Fruit fly (Drosophila melanogaster): Measurements from ENCODE around the gene CG6462.

Gene CG6462

dm6 chr3L:6036811-6037210, at the start of gene CG6462:
CG6462 (plus strand) TSS chr3L:6037111.
- no peak for TF ChIP-seq CG17801 (GFP tag; optimal IDR thresholded peaks at IDR 0.05; ENCODE audit: partially characterized antibody)

dm6 chr3L:5987637-5988036, 49.3 kb upstream of the CG6462 start:
- no peak for TF ChIP-seq CG17801 (GFP tag; optimal IDR thresholded peaks at IDR 0.05; ENCODE audit: partially characterized antibody)

DNA sequence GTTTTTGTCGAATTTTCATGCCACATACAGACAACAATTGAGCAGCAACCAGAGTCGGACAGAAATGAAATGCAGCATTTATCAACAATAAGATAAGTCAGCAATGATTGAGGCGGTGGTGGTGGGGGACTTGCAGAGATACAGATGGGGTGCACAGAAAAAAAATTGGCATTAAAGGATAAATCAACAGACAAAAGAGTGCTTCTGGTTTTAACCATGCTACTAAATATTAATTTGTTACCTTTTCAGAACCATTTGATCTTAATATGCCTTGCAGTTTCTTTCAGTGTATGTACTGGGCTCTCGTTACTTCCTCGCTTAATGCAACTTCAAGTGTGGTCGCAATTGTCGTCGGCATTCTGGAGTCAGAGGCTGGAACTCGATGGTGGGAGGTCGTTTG, 48.2 kb upstream of the CG6462 start:
- TF ChIP-seq CG17801 (GFP tag; optimal IDR thresholded peaks at IDR 0.05; ENCODE audit: partially characterized antibody) = no peak

DNA sequence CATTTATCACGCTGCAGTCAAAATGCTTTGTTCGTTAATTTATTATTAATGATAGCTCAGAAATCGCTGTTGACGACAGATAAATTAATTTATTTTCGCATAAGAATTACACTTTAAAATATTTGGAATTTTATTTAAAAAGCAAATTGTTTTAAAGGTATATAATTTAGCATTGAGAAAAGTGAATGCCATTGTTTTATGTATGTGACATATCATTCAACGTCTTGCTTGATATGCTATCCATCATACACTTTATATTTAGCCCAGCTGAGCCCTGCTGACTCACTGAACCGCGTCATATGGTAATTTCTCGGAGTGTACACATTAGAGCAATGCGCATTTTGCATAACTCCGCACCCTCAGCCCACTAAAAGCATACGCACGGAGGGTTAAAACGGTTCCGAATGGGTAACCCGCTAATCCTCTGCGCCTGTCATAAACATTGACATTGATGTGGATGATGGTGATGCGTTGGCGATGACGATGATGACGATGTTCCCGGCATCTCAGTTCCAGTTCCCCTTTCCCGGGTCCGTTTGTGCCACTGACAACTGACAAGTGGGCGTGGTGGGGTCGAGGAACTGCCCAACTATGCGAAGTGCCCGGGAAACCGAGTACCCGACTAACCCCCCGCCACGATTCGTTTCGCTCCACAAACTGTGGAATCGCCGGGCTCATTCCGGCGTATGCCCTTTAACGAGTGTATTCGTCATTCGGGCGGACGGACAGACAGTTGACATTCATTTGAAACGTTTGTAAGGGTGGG, 47.3 kb upstream of the CG6462 start:
- no peak for TF ChIP-seq CG17801 (GFP tag; optimal IDR thresholded peaks at IDR 0.05; ENCODE audit: partially characterized antibody)

DNA sequence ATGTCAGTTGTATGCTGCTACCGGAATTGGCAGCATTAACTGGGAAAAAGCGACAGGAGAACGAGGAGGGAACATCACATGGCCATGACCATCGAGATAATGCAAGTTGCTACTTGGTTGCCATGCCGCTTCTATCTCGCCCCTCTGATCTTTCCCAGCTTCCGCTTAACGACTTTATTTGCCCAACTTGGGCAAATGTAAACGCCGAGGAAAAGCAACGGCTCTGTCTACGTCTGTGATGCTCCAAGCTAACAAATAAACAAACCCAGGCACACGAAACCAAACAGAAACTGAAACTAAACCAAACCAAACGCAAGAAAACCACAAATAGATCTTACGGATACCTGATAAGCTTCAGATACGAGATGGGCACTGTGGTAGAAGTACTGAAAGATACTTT, 44.7 kb upstream of the CG6462 start:
- no peak for TF ChIP-seq CG17801 (GFP tag; optimal IDR thresholded peaks at IDR 0.05; ENCODE audit: partially characterized antibody)

DNA sequence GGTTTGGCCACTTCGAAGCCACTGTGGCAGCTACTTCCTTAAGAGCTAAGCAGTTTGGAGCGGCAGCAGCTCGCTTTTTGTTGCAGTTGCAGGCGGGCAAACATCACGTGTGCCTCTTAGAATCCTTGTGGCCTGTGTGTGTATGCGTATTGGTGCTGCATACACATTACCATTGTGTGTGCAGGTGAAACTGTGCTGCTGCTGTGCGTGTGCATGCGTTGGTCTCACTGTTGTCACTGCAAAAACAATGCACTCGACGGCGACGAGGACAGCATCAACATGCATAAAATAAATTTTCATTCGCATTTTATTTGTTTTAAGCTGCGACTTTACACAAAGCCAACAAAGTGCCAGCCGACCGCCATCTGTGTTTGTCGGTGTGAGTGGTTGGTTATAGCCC, 44.0 kb upstream of the CG6462 start:
- no peak for TF ChIP-seq CG17801 (GFP tag; optimal IDR thresholded peaks at IDR 0.05; ENCODE audit: partially characterized antibody)

dm6 chr3L:5993701-5994499, 43.0 kb upstream of the CG6462 start:
- no peak for TF ChIP-seq CG17801 (GFP tag; optimal IDR thresholded peaks at IDR 0.05; ENCODE audit: partially characterized antibody)

DNA sequence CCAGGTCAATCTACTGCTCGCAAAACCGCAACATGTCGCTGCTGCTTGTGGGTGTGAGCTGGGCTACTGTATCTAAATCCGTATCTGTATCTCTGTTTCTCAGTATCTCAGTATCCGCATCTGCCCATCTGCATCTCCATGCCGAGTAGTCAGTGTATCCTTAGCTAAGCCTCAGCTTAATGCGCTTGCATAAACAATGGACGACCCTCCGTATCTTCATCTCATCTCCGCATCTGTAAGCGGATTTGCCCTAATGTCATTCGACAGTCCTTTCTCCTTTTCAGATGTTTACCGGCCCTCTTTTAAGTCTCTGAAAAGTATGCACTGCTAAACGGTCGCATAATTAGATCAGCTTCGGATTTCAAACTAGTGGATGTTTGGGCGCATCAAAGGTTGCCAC, 40.4 kb upstream of the CG6462 start:
- TF ChIP-seq CG17801 (GFP tag; optimal IDR thresholded peaks at IDR 0.05; ENCODE audit: partially characterized antibody) = no peak

DNA sequence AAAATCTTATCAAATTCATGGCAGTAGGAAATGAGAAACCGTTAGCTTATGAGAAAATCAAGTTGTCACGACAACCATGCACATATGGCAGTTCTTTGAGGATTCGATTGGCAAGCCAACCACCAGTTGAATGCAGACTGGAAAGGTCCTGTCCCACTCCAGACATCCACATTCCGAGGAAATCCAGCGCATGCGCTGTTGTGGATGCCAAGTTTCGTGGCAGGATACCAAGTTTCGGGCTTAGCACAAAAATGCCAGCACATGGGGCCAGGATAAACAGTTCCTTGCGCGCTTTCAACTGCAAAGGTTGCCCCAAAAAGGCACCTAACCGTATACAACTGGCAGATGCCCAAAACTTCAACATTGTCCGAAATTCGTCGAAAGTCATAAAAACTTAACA, 40.0 kb upstream of the CG6462 start, which contains the start of gene PVRAP:
Gene PVRAP, plus strand, starts transcription at position 273 of the 400 bp plus-strand sequence.
- TF ChIP-seq CG17801 (GFP tag; optimal IDR thresholded peaks at IDR 0.05; ENCODE audit: partially characterized antibody) = no peak

DNA sequence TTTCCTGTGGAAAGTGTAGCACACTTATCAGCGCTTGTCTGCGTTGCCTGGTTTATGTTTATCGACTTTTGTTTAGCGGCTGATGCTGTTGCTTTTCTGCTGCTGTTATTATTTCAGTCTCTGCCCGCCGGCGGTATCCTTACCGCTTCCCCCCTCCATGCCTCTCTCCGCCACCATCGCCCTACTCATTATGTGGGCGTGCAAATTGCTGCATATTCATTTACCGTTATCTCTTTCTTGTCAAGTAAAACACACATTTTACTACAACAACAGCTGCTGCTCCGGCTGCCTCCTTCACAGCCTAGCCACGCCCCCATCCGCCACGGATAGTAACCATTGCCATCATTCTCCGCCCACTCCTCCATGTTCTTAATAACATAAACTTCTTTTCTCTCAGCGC, 37.0 kb upstream of the CG6462 start:
- no peak for TF ChIP-seq CG17801 (GFP tag; optimal IDR thresholded peaks at IDR 0.05; ENCODE audit: partially characterized antibody)

dm6 chr3L:6000938-6001337, 36.0 kb upstream of the CG6462 start:
- TF ChIP-seq CG17801 (GFP tag; optimal IDR thresholded peaks at IDR 0.05; ENCODE audit: partially characterized antibody) = no peak

DNA sequence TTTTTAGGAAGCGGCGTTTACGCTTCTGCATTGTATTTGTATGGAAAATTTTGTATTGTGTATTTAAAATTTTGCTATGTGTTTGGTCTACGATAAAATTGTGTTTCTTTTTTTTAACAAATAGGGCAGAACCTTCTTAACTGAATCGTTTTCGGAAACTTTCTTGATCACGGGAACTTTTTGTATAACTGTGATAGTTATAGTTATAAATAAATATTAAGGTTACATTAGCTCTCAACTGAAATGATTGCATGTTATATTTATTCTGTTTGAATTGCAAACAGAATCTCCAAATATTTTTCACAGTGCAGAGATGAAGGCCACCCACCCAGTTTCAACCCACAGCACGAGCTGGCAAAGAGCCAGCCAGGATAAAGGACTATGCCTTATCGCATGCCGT, 26.0 kb upstream of the CG6462 start, which contains the start of gene alphaKap4:
Gene alphaKap4, minus strand, starts transcription at position 101 of the 400 bp plus-strand sequence.
- no peak for TF ChIP-seq CG17801 (GFP tag; optimal IDR thresholded peaks at IDR 0.05; ENCODE audit: partially characterized antibody)

dm6 chr3L:6012950-6013349, 24.0 kb upstream of the CG6462 start:
- no peak for TF ChIP-seq CG17801 (GFP tag; optimal IDR thresholded peaks at IDR 0.05; ENCODE audit: partially characterized antibody)

DNA sequence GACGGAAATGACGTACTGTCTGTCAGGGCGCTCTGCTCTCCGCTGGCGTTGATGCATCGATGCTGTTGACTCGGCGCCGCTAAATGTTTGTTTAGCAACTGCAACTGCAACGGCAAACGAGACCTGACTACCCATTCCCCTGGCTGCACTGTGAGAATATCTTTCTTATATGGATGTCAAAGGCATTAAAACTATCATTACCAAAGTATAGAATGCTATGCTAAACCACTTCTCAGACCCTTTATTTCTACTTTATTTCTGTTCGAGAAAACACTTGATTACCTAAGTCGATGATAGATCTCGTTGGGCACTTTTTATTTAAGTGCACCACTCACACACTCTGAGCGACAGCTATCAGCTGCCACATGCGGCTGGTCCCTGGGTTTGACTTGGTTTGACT, 14.8 kb upstream of the CG6462 start:
- TF ChIP-seq CG17801 (GFP tag; optimal IDR thresholded peaks at IDR 0.05; ENCODE audit: partially characterized antibody) = no peak

DNA sequence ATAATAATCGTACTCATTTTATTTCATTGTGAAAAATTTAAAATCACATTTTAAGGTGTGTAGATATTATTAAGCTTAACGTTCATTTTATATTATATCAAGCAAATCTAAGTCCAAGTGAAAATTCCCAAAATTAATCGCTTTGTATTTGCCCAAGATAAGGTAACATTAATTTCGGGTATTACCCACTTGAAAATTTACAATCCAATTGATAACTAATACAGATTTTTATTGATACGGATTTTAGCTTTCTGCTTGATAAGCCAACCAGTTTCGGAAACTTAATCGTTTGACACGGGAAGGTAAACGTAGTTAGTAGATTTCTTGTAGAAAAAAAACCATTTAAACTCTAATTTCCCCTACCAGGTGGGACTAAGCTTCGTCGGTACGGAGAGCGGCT, 3.9 kb upstream of the CG6462 start:
- no peak for TF ChIP-seq CG17801 (GFP tag; optimal IDR thresholded peaks at IDR 0.05; ENCODE audit: partially characterized antibody)

DNA sequence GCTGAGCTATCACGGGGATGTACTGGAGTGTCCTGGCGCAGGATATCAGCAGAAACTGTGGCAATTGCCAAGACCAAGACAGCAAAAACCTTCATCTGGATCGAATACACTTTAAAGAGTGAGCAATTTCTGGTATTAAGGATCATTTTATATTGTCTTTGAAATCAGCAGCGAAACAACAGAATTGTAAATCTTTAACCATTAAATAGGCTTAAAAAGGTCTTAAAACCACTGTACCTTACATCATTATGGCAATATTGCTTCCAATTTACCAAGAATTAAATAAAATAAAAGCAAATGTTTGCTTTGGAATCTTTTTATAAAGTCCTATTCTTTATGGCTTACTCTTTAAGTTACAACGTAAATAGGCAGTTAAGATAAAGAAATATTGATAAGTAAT, 2.4 kb upstream of the CG6462 start, which contains the start of gene CG10477:
Gene CG10477, minus strand, starts transcription at position 101 of the 400 bp plus-strand sequence.
- TF ChIP-seq CG17801 (GFP tag; optimal IDR thresholded peaks at IDR 0.05; ENCODE audit: partially characterized antibody) = no peak
